Fruit fly (Drosophila melanogaster) whole organism, embryonic: Measurements from ENCODE around the gene kek4.

Source experiments
- CG10565 ChIP-seq: fragments of 200-800 bp; sonication (Bioruptor generic); optimal IDR thresholded peaks from 3 replicates; lab custom pipeline; 2016; ENCODE audit warnings: missing biosample characterization, mild to moderate bottlenecking, missing genetic modification characterization
- CG10959 ChIP-seq: fragments of 200-800 bp; sonication (Bioruptor generic); IDR thresholded peaks from 2 replicates; pipeline ENCODE4 v1.3.6; 2022; ENCODE audit warnings: missing biosample characterization, missing genetic modification characterization
- CG10979 ChIP-seq: fragments of 200-800 bp; sonication (Bioruptor generic); optimal IDR thresholded peaks from 2 replicates; lab custom pipeline; 2018; ENCODE audit warnings: missing biosample characterization, mild to moderate bottlenecking, missing genetic modification characterization, moderate library complexity
- CG11504 ChIP-seq: fragments of 200-800 bp; sonication (Bioruptor generic); optimal IDR thresholded peaks from 3 replicates; lab custom pipeline; 2019; ENCODE audit warnings: missing biosample characterization, mild to moderate bottlenecking, missing genetic modification characterization, moderate library complexity
- CG12155 ChIP-seq: fragments of 200-800 bp; sonication (Bioruptor generic); optimal IDR thresholded peaks from 3 replicates; lab custom pipeline; 2016; ENCODE audit warnings: missing biosample characterization, missing genetic modification characterization
- CG12659 ChIP-seq: fragments of 200-800 bp; sonication (Bioruptor generic); optimal IDR thresholded peaks from 3 replicates; lab custom pipeline; 2017; ENCODE audit warnings: mild to moderate bottlenecking, missing biosample characterization, missing genetic modification reagents, missing genetic modification characterization
- CG12769 ChIP-seq: fragments of 200-800 bp; sonication (Bioruptor generic); optimal IDR thresholded peaks from 2 replicates; lab custom pipeline; 2019; ENCODE audit warnings: missing biosample characterization, mild to moderate bottlenecking, missing genetic modification characterization, moderate library complexity
- CG14050 ChIP-seq: fragments of 200-800 bp; sonication (Bioruptor generic); IDR thresholded peaks from 3 replicates; pipeline ENCODE4 v1.3.6; 2022; ENCODE audit warnings: missing biosample characterization, missing genetic modification characterization
- CG3838 ChIP-seq: fragments of 200-800 bp; sonication (Bioruptor generic); optimal IDR thresholded peaks from 3 replicates; lab custom pipeline; 2016; ENCODE audit warnings: missing biosample characterization, missing genetic modification characterization
- CG3847 ChIP-seq: fragments of 200-800 bp; sonication (Bioruptor generic); IDR thresholded peaks from 2 replicates; pipeline ENCODE4 v1.3.6; 2022; ENCODE audit warnings: missing biosample characterization, missing genetic modification characterization
- CG43689 ChIP-seq: fragments of 200-800 bp; sonication (Bioruptor generic); IDR thresholded peaks from 2 replicates; pipeline ENCODE4 v1.3.6; 2022; ENCODE audit warnings: missing biosample characterization, missing genetic modification characterization
- CG4730 ChIP-seq: fragments of 200-800 bp; sonication (Bioruptor generic); IDR thresholded peaks from 2 replicates; pipeline ENCODE4 v1.3.6; 2022; ENCODE audit warnings: missing biosample characterization, missing genetic modification characterization
- CG5180 ChIP-seq: fragments of 200-800 bp; sonication (Bioruptor generic); optimal IDR thresholded peaks from 3 replicates; lab custom pipeline; 2017; ENCODE audit warnings: missing biosample characterization, missing genetic modification characterization, mild to moderate bottlenecking, moderate library complexity, missing genetic modification reagents
- CG6791 ChIP-seq: fragments of 200-800 bp; sonication (Bioruptor generic); IDR thresholded peaks from 3 replicates; pipeline ENCODE4 v1.3.6; 2022; ENCODE audit warnings: missing biosample characterization, missing genetic modification characterization; ENCODE audit not compliant: partially characterized antibody
- CG6854 ChIP-seq: fragments of 200-800 bp; sonication (Bioruptor generic); optimal IDR thresholded peaks from 3 replicates; lab custom pipeline; 2017; ENCODE audit warnings: missing biosample characterization, mild to moderate bottlenecking, missing genetic modification characterization
- CG9797 ChIP-seq: fragments of 200-800 bp; sonication (Bioruptor generic); optimal IDR thresholded peaks from 3 replicates; lab custom pipeline; 2018; ENCODE audit warnings: missing biosample characterization, mild to moderate bottlenecking, missing genetic modification characterization
- Dip2 ChIP-seq: fragments of 200-800 bp; sonication (Bioruptor generic); IDR thresholded peaks from 2 replicates; pipeline ENCODE4 v1.3.6; 2022; ENCODE audit warnings: missing biosample characterization, missing genetic modification characterization
- Dp ChIP-seq: fragments of 200-800 bp; sonication (Bioruptor generic); optimal IDR thresholded peaks from 2 replicates; lab custom pipeline; 2018; ENCODE audit warnings: missing biosample characterization, mild to moderate bottlenecking, missing genetic modification characterization, moderate library complexity
- GATAe ChIP-seq: fragments of 200-800 bp; sonication (Bioruptor generic); conservative IDR thresholded peaks from 2 replicates; pipeline ENCODE4 v1.3.6; 2022; ENCODE audit warnings: missing biosample characterization, missing genetic modification characterization
- Gsc ChIP-seq: fragments of 200-800 bp; sonication (Bioruptor generic); IDR thresholded peaks from 2 replicates; pipeline ENCODE4 v1.3.6; 2022; ENCODE audit warnings: missing biosample characterization, missing genetic modification characterization
- HHEX ChIP-seq: fragments of 200-800 bp; sonication (Bioruptor generic); optimal IDR thresholded peaks from 3 replicates; lab custom pipeline; 2017; ENCODE audit warnings: missing biosample characterization, mild to moderate bottlenecking, missing genetic modification characterization, missing genetic modification reagents
- HLH4C ChIP-seq: fragments of 200-800 bp; sonication (Bioruptor generic); IDR thresholded peaks from 3 replicates; pipeline ENCODE4 v1.3.6; 2022; ENCODE audit warnings: missing biosample characterization, missing genetic modification characterization; ENCODE audit not compliant: partially characterized antibody
- HLH54F ChIP-seq: fragments of 200-800 bp; sonication (Bioruptor generic); optimal IDR thresholded peaks from 3 replicates; lab custom pipeline; 2016; ENCODE audit warnings: missing biosample characterization, missing genetic modification characterization
- Jarid2 ChIP-seq: fragments of 200-800 bp; sonication (Bioruptor generic); optimal IDR thresholded peaks from 3 replicates; lab custom pipeline; 2017; ENCODE audit warnings: mild to moderate bottlenecking, missing biosample characterization, missing genetic modification reagents, missing genetic modification characterization
- Lhr ChIP-seq: fragments of 200-800 bp; sonication (Bioruptor generic); optimal IDR thresholded peaks from 3 replicates; lab custom pipeline; 2017; ENCODE audit warnings: mild to moderate bottlenecking, missing biosample characterization, missing genetic modification reagents, missing genetic modification characterization
- cad ChIP-seq: fragments of >200 bp; optimal IDR thresholded peaks from 2 replicates; lab custom pipeline; 2017; ENCODE audit warnings: missing biosample characterization, missing genetic modification characterization
- caup ChIP-seq: fragments of 200-800 bp; sonication (Bioruptor generic); optimal IDR thresholded peaks from 3 replicates; lab custom pipeline; 2017; ENCODE audit warnings: missing biosample characterization, mild to moderate bottlenecking, missing genetic modification characterization, moderate library complexity; ENCODE audit not compliant: severe bottlenecking
- chn ChIP-seq: fragments of 200-800 bp; sonication (Bioruptor generic); optimal IDR thresholded peaks from 2 replicates; lab custom pipeline; 2016; ENCODE audit warnings: missing biosample characterization, missing genetic modification characterization
- cwo ChIP-seq: fragments of 200-800 bp; sonication (Bioruptor generic); optimal IDR thresholded peaks from 3 replicates; lab custom pipeline; 2017; ENCODE audit warnings: missing biosample characterization, missing genetic modification characterization, mild to moderate bottlenecking, moderate library complexity, missing genetic modification reagents
- dimm ChIP-seq: fragments of 200-800 bp; sonication (Bioruptor generic); IDR thresholded peaks from 2 replicates; pipeline ENCODE4 v1.3.6; 2022; ENCODE audit warnings: missing biosample characterization, missing genetic modification characterization
- en ChIP-seq: fragments of 200-800 bp; sonication (Bioruptor generic); optimal IDR thresholded peaks from 2 replicates; lab custom pipeline; 2016; ENCODE audit warnings: missing biosample characterization, missing genetic modification characterization
- fd102C ChIP-seq: fragments of 200-800 bp; sonication (Bioruptor generic); optimal IDR thresholded peaks from 2 replicates; lab custom pipeline; 2018; ENCODE audit warnings: missing biosample characterization, mild to moderate bottlenecking, missing genetic modification characterization, moderate library complexity
- gem ChIP-seq: fragments of 200-800 bp; sonication (Bioruptor generic); optimal IDR thresholded peaks from 2 replicates; lab custom pipeline; 2019; ENCODE audit warnings: missing biosample characterization, mild to moderate bottlenecking, missing genetic modification characterization, moderate library complexity
- h ChIP-seq: fragments of >200 bp; optimal IDR thresholded peaks from 2 replicates; lab custom pipeline; 2017
- hb ChIP-seq: fragments of 200-800 bp; sonication (Bioruptor generic); IDR thresholded peaks from 3 replicates; pipeline ENCODE4 v1.3.6; 2022; ENCODE audit warnings: missing biosample characterization, missing genetic modification characterization; ENCODE audit not compliant: partially characterized antibody
- insv ChIP-seq, 2 experiments: fragments of 200-800 bp; sonication (Bioruptor generic); optimal IDR thresholded peaks; 3 replicates each; lab custom pipeline; 2016 to 2018; ENCODE audit warnings: missing biosample characterization in 2 of 2, missing genetic modification characterization in 2 of 2
- kah ChIP-seq: fragments of 200-800 bp; sonication (Bioruptor generic); optimal IDR thresholded peaks from 2 replicates; lab custom pipeline; 2018; ENCODE audit warnings: missing biosample characterization, mild to moderate bottlenecking, missing genetic modification characterization
- kay ChIP-seq: fragments of 200-800 bp; sonication (Bioruptor generic); optimal IDR thresholded peaks from 2 replicates; lab custom pipeline; 2016; ENCODE audit warnings: missing biosample characterization, missing genetic modification characterization
- knrl ChIP-seq: fragments of 200-800 bp; sonication (Bioruptor generic); IDR thresholded peaks from 3 replicates; pipeline ENCODE4 v1.3.6; 2022; ENCODE audit warnings: missing biosample characterization, missing genetic modification characterization; ENCODE audit not compliant: partially characterized antibody
- rib ChIP-seq: fragments of 200-800 bp; sonication (Bioruptor generic); IDR thresholded peaks from 2 replicates; pipeline ENCODE4 v1.3.6; 2022; ENCODE audit warnings: missing biosample characterization, missing genetic modification characterization
- slbo ChIP-seq: fragments of 200-800 bp; sonication (Bioruptor generic); IDR thresholded peaks from 2 replicates; pipeline ENCODE4 v1.3.6; 2022; ENCODE audit warnings: missing biosample characterization, missing genetic modification characterization
- sqz ChIP-seq: fragments of 200-800 bp; sonication (Bioruptor generic); optimal IDR thresholded peaks from 3 replicates; lab custom pipeline; 2018; ENCODE audit warnings: missing biosample characterization, mild to moderate bottlenecking, missing genetic modification characterization

kek4 gene

DNA sequence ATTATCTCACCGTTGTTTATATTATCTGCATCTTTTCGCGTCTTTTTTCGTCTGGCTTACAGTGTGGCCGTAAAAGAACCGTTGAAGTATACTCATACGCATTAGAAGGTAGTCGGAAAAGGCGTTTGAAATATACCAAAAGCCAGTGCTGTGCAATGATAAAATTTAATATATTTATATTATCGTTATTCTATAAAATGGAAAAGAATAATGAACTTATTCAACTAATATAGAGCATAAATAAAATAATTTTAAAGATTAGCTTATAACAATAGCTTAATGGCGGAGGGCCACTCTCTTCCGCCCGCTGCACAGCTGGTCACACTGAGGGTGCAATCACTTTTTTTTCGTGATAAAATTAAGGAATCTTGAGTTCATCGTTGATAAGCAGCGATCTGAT lies 23.3 kb downstream of the kek4 start, which contains the start of the genes CG16974 and Edem2 (continued):
- TF ChIP-seq Dip2 (GFP tag; lab: Robert Waterston, UW): no peak
- TF ChIP-seq sqz (GFP tag; lab: Kevin White, UChicago): no peak
- TF ChIP-seq CG3847 (GFP tag; lab: Robert Waterston, UW): peak; percentile 84
- peak; percentile 90 for TF ChIP-seq CG12659 (GFP tag; lab: Kevin White, UChicago)
- peak; percentile 89 for TF ChIP-seq Lhr (GFP tag; lab: Kevin White, UChicago)
- no peak for TF ChIP-seq dimm (GFP tag; lab: Robert Waterston, UW)
- peak; percentile 96 for TF ChIP-seq CG9797 (GFP tag; lab: Kevin White, UChicago)
- no peak for TF ChIP-seq en (GFP tag; lab: Kevin White, UChicago)
- TF ChIP-seq cad (GFP tag; lab: Kevin White, UChicago): no peak
- peak; percentile 64 for TF ChIP-seq caup (GFP tag; lab: Kevin White, UChicago)
- TF ChIP-seq CG12155 (GFP tag; lab: Kevin White, UChicago): peak; percentile 84
- no peak for TF ChIP-seq h (lab: Kevin White, UChicago)
- TF ChIP-seq CG6854 (GFP tag; lab: Kevin White, UChicago): no peak
- TF ChIP-seq CG12769 (tag; lab: Kevin White, UChicago): no peak
- TF ChIP-seq HLH4C: no peak
- no peak for TF ChIP-seq CG11504 (tag; lab: Kevin White, UChicago)
- no peak for TF ChIP-seq Gsc (GFP tag; lab: Robert Waterston, UW)
- TF ChIP-seq Dp (GFP tag; lab: Kevin White, UChicago): peak; percentile 29
- TF ChIP-seq CG10959: peak; percentile 26; the same call in 1 of the 2 replicates
- no peak for TF ChIP-seq CG6791 (GFP tag; lab: Robert Waterston, UW)
- peak; percentile 65 for TF ChIP-seq rib (GFP tag; lab: Robert Waterston, UW)
- peak; percentile 52 for TF ChIP-seq CG3838 (GFP tag; lab: Kevin White, UChicago)
- no peak for TF ChIP-seq fd102C (GFP tag; lab: Kevin White, UChicago)
- no peak for TF ChIP-seq gem (tag; lab: Kevin White, UChicago)
- TF ChIP-seq HHEX (GFP tag; lab: Kevin White, UChicago): no peak
- TF ChIP-seq CG10565 (GFP tag; lab: Kevin White, UChicago): no peak
- no peak for TF ChIP-seq kah (GFP tag; lab: Kevin White, UChicago)
- peak in 1 of 2 experiments; percentile 55 for TF ChIP-seq insv (GFP tag; optimal IDR thresholded peaks at IDR 0.05; lab: Kevin White, UChicago)
- peak; percentile 69 for TF ChIP-seq CG4730 (GFP tag; lab: Robert Waterston, UW)
- TF ChIP-seq cwo (GFP tag; lab: Kevin White, UChicago): no peak
- peak; percentile 12 for TF ChIP-seq HLH54F (GFP tag; lab: Kevin White, UChicago)
- peak; percentile 60 for TF ChIP-seq CG10979
- TF ChIP-seq knrl (GFP tag; lab: Robert Waterston, UW): peak; percentile 48
- peak; percentile 68 for TF ChIP-seq chn
- TF ChIP-seq CG43689: no peak
- peak; percentile 49 for TF ChIP-seq kay (GFP tag; lab: Kevin White, UChicago)
- no peak for TF ChIP-seq Jarid2 (GFP tag; lab: Kevin White, UChicago)
- TF ChIP-seq hb: no peak
- peak; percentile 87 for TF ChIP-seq GATAe (GFP tag; lab: Robert Waterston, UW)
- TF ChIP-seq CG14050 (GFP tag; lab: Robert Waterston, UW): peak; percentile 44; the same call in 2 of the 3 replicates
- peak; percentile 89 for TF ChIP-seq slbo (GFP tag; lab: Robert Waterston, UW)
- no peak for TF ChIP-seq CG5180 (GFP tag; lab: Kevin White, UChicago)
